Worm (Caenorhabditis elegans) whole organism, L3 larva: ENCODE results near the gene Y110A2AL.9.

ENCODE experiments used
- R02D3.7 ChIP-seq: fragments of 150-350 bp; optimal IDR thresholded peaks from 2 replicates; lab custom pipeline; 2014; ENCODE audit warnings: missing biosample characterization, missing genetic modification characterization
- ZK546.5 ChIP-seq: sonication (generic microtip); optimal IDR thresholded peaks from 2 replicates; lab custom pipeline; 2017; ENCODE audit warnings: missing biosample characterization, missing genetic modification characterization
- aly-2 ChIP-seq: fragments of 150-350 bp; optimal IDR thresholded peaks from 2 replicates; lab custom pipeline; 2014; ENCODE audit warnings: missing biosample characterization, missing genetic modification characterization
- ama-1 ChIP-seq: fragments of 150-350 bp; optimal IDR thresholded peaks from 2 replicates; lab custom pipeline; 2018
- ceh-82 ChIP-seq: fragments of 150-350 bp; optimal IDR thresholded peaks from 2 replicates; lab custom pipeline; 2014; ENCODE audit warnings: missing biosample characterization, missing genetic modification characterization
- ceh-9 ChIP-seq: sonication (generic microtip); optimal IDR thresholded peaks from 2 replicates; lab custom pipeline; 2018; ENCODE audit warnings: missing biosample characterization, missing genetic modification characterization
- egl-27 ChIP-seq: sonication (generic microtip); optimal IDR thresholded peaks from 4 replicates; lab custom pipeline; 2017; ENCODE audit warnings: missing biosample characterization, missing genetic modification reagents, missing genetic modification characterization
- egl-5 ChIP-seq: fragments of 150-350 bp; optimal IDR thresholded peaks from 2 replicates; lab custom pipeline; 2017; ENCODE audit warnings: missing biosample characterization, missing genetic modification reagents, missing genetic modification characterization, inconsistent platforms
- elt-1 ChIP-seq: fragments of 150-350 bp; optimal IDR thresholded peaks from 2 replicates; lab custom pipeline; 2014; ENCODE audit warnings: missing biosample characterization, missing genetic modification characterization
- elt-3 ChIP-seq, 3 experiments: fragments of 150-350 bp in 1 of 3; sonication (generic microtip) in 2 of 3; optimal IDR thresholded peaks; 2 replicates in 2 of 3; 4 replicates in 1 of 3; lab custom pipeline; 2014 to 2017; ENCODE audit warnings: missing biosample characterization in 3 of 3, missing genetic modification characterization in 3 of 3
- fkh-2 ChIP-seq: fragments of 150-350 bp; optimal IDR thresholded peaks from 2 replicates; lab custom pipeline; 2014; ENCODE audit warnings: missing biosample characterization, missing genetic modification reagents, missing genetic modification characterization
- hmg-11 ChIP-seq: sonication (generic microtip); optimal IDR thresholded peaks from 2 replicates; lab custom pipeline; 2016; ENCODE audit warnings: missing genetic modification characterization, missing compliant biosample characterization
- jun-1 ChIP-seq: fragments of 150-350 bp; optimal IDR thresholded peaks from 2 replicates; lab custom pipeline; 2014; ENCODE audit warnings: missing biosample characterization, missing genetic modification reagents, missing genetic modification characterization
- lin-15B ChIP-seq: fragments of 150-350 bp; optimal IDR thresholded peaks from 2 replicates; lab custom pipeline; 2014; ENCODE audit warnings: missing biosample characterization, missing genetic modification characterization
- lin-39 ChIP-seq: fragments of 150-350 bp; optimal IDR thresholded peaks from 2 replicates; lab custom pipeline; 2018; ENCODE audit warnings: missing biosample characterization, missing genetic modification reagents, missing genetic modification characterization
- lsy-12 ChIP-seq: sonication (generic microtip); optimal IDR thresholded peaks from 2 replicates; lab custom pipeline; 2016; ENCODE audit warnings: mild to moderate bottlenecking, missing genetic modification characterization, missing compliant biosample characterization
- mdl-1 ChIP-seq: fragments of 150-350 bp; optimal IDR thresholded peaks from 2 replicates; lab custom pipeline; 2014; ENCODE audit warnings: missing biosample characterization, missing genetic modification characterization
- mml-1 ChIP-seq: fragments of 150-350 bp; sonication (generic microtip); optimal IDR thresholded peaks from 3 replicates; lab custom pipeline; 2014; ENCODE audit warnings: missing biosample characterization, missing genetic modification characterization
- nhr-12 ChIP-seq: fragments of 150-350 bp; optimal IDR thresholded peaks from 2 replicates; lab custom pipeline; 2014; ENCODE audit warnings: missing biosample characterization, missing genetic modification characterization
- nhr-23 ChIP-seq: fragments of 150-350 bp; optimal IDR thresholded peaks from 2 replicates; lab custom pipeline; 2014; ENCODE audit warnings: missing biosample characterization, missing genetic modification reagents, missing genetic modification characterization
- nhr-25 ChIP-seq: sonication (generic microtip); optimal IDR thresholded peaks from 2 replicates; lab custom pipeline; 2017; ENCODE audit warnings: missing biosample characterization, missing genetic modification characterization
- nhr-43 ChIP-seq: sonication (generic microtip); optimal IDR thresholded peaks from 2 replicates; lab custom pipeline; 2016; ENCODE audit warnings: mild to moderate bottlenecking, missing genetic modification characterization, missing compliant biosample characterization; ENCODE audit not compliant: poor library complexity, severe bottlenecking
- nhr-67 ChIP-seq: fragments of 150-350 bp; optimal IDR thresholded peaks from 2 replicates; lab custom pipeline; 2014; ENCODE audit warnings: missing biosample characterization, missing genetic modification characterization
- nhr-76 ChIP-seq: fragments of 150-350 bp; sonication (generic microtip); optimal IDR thresholded peaks from 5 replicates; lab custom pipeline; 2014; ENCODE audit warnings: missing biosample characterization, missing genetic modification characterization
- nhr-77 ChIP-seq: fragments of 150-350 bp; optimal IDR thresholded peaks from 2 replicates; lab custom pipeline; 2014; ENCODE audit warnings: missing biosample characterization, missing genetic modification characterization
- pqm-1 ChIP-seq: fragments of 150-350 bp; optimal IDR thresholded peaks from 2 replicates; lab custom pipeline; 2017; ENCODE audit warnings: missing biosample characterization, missing genetic modification characterization, inconsistent platforms
- snpc-4 ChIP-seq: fragments of 150-350 bp; optimal IDR thresholded peaks from 2 replicates; lab custom pipeline; 2014; ENCODE audit warnings: missing biosample characterization, missing genetic modification characterization
- unc-39 ChIP-seq: sonication (generic microtip); optimal IDR thresholded peaks from 4 replicates; lab custom pipeline; 2017; ENCODE audit warnings: missing biosample characterization, missing genetic modification characterization
- zag-1 ChIP-seq: fragments of 150-350 bp; optimal IDR thresholded peaks from 2 replicates; lab custom pipeline; 2014; ENCODE audit warnings: missing biosample characterization, missing genetic modification characterization

Gene Y110A2AL.9

DNA sequence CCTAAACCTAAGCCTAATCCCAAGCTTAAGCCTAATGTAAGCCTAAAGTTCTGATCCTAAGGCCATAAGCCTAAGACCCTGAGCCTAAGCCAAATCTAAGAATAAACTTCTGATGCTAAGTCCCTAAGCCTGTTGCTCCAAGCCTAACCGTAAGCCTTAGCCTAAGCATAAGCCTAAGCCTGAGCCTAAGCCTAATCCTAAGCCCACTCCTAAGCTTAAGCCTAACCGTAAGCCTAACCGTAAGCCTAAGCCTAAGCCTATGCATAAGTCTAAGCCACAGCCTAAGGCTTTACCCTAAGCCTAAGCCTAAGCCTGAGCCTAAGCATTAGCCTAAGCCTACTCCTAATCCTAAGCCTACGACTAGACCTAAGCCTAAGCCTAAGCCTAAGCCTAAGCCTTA is 7.1 kb downstream of the Y110A2AL.9 start:
- TF ChIP-seq mdl-1 (no peak), jun-1 (tag; lab: Kevin White, UChicago) (no peak), aly-2 (no peak), lin-15B (tag; lab: Kevin White, UChicago) (no peak), lsy-12 (tag; lab: Kevin White, UChicago) (no peak), mml-1 (no peak), ZK546.5 (tag; lab: Kevin White, UChicago) (no peak), nhr-67 (tag; lab: Kevin White, UChicago) (no peak), lin-39 (tag; lab: Kevin White, UChicago) (no peak), hmg-11 (tag; lab: Kevin White, UChicago) (no peak), elt-1 (tag; lab: Kevin White, UChicago) (no peak), R02D3.7 (tag; lab: Kevin White, UChicago) (no peak), unc-39 (tag; lab: Kevin White, UChicago) (no peak), ceh-9 (tag; lab: Kevin White, UChicago) (no peak), nhr-77 (tag; lab: Kevin White, UChicago) (no peak), ceh-82 (no peak)

- TF ChIP-seq nhr-77 (tag; lab: Kevin White, UChicago): no peak
- no peak for TF ChIP-seq nhr-76 (tag; lab: Kevin White, UChicago)
- no peak for TF ChIP-seq elt-3 (tag; optimal IDR thresholded peaks at IDR 0.05; lab: Kevin White, UChicago)
- TF ChIP-seq mdl-1: no peak
- no peak for TF ChIP-seq egl-5 (tag; lab: Kevin White, UChicago)
- TF ChIP-seq aly-2: no peak
These were observed 7.6 kb downstream of the Y110A2AL.9 start for ce11 chrII:2858851-2859250.

- peak; percentile 81 for TF ChIP-seq elt-1 (tag; lab: Kevin White, UChicago)
- TF ChIP-seq lsy-12 (tag; lab: Kevin White, UChicago): no peak
- TF ChIP-seq nhr-43: peak; percentile 63
- no peak for TF ChIP-seq zag-1 (tag; lab: Kevin White, UChicago)
- TF ChIP-seq nhr-23: no peak
- peak; percentile 49 for TF ChIP-seq nhr-25 (tag; lab: Kevin White, UChicago)
- peak in 2 of 3 experiments; percentile 70 to 95 for TF ChIP-seq elt-3 (tag; optimal IDR thresholded peaks at IDR 0.05; lab: Kevin White, UChicago)
- TF ChIP-seq, all 47 proteins: peak for 4
These were observed 8.9 kb downstream of the Y110A2AL.9 start for ce11 chrII:2857559-2857958.

- TF ChIP-seq mdl-1 (no peak), lsy-12 (tag; lab: Kevin White, UChicago) (no peak), nhr-23 (peak; percentile 13), nhr-43 (peak; percentile 22), elt-3 (tag; optimal IDR thresholded peaks at IDR 0.05; lab: Kevin White, UChicago) (peak in 1 of 3 experiments; percentile 9)
- TF ChIP-seq, all 47 proteins: peak for 3
These were observed 10.3 kb downstream of the Y110A2AL.9 start for ce11 chrII:2856114-2856513.

ce11 chrII:2854794-2855193 is 11.6 kb downstream of the Y110A2AL.9 start:
- TF ChIP-seq snpc-4 (no peak), ama-1 (lab: Kevin White, UChicago) (peak; percentile 43), nhr-43 (peak; percentile 58), R02D3.7 (tag; lab: Kevin White, UChicago) (no peak), nhr-25 (tag; lab: Kevin White, UChicago) (peak; percentile 54), pqm-1 (tag; lab: Kevin White, UChicago) (no peak), nhr-23 (peak; percentile 64), hmg-11 (tag; lab: Kevin White, UChicago) (peak; percentile 14), ZK546.5 (tag; lab: Kevin White, UChicago) (no peak)

DNA sequence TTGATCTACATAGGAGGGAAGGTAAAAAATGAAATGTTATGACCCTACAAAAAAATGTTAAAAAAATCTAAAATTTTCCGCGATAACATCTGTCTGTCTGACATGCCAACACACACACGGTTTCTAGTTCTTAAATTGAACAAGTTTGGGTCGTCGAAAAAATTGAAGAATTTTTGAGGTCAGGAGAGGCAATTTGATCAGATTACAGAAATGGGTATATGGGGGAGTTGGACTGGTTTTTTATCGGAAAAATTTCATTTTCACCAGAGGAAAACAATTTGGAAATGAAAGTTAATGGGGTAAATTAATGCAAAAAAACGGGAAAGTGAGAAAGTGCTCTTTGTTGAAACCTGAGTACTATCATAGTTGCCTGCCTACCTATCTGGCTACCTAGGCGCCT is 12.7 kb downstream of the Y110A2AL.9 start:
- peak; percentile 63 for TF ChIP-seq elt-1 (tag; lab: Kevin White, UChicago)
- no peak for TF ChIP-seq egl-5 (tag; lab: Kevin White, UChicago)
- no peak for TF ChIP-seq nhr-43
- TF ChIP-seq egl-27 (tag; lab: Kevin White, UChicago): no peak
- no peak for TF ChIP-seq hmg-11 (tag; lab: Kevin White, UChicago)
- TF ChIP-seq, all 47 proteins: peak for 1

ce11 chrII:2852493-2852892 is 13.9 kb downstream of the Y110A2AL.9 start, which contains the start of gene ptc-3:
ptc-3 (minus strand) TSS chrII:2852593.
- TF ChIP-seq nhr-12 (tag; lab: Kevin White, UChicago): no peak
- TF ChIP-seq fkh-2 (tag; lab: Kevin White, UChicago): no peak
- no peak for TF ChIP-seq lsy-12 (tag; lab: Kevin White, UChicago)
- TF ChIP-seq lin-15B (tag; lab: Kevin White, UChicago): no peak
- TF ChIP-seq nhr-76 (tag; lab: Kevin White, UChicago): no peak
- TF ChIP-seq unc-39 (tag; lab: Kevin White, UChicago): no peak
- TF ChIP-seq nhr-23: no peak
- TF ChIP-seq egl-5 (tag; lab: Kevin White, UChicago): no peak
